Worm (Caenorhabditis elegans): ENCODE measurements around the gene cnb-1.

The cnb-1 gene

ce11 chrV:11379341-11379740 is 3.8 kb downstream of the cnb-1 start:
- no peak for TF ChIP-seq nhr-90 (tag; optimal IDR thresholded peaks at IDR 0.05)
- no peak for TF ChIP-seq attf-6 (GFP tag; IDR thresholded peaks at IDR 0.05)
- TF ChIP-seq ztf-28 (GFP tag; IDR thresholded peaks at IDR 0.05) = no peak
- TF ChIP-seq unc-130 (GFP tag; optimal IDR thresholded peaks at IDR 0.05) = no peak
- TF ChIP-seq egl-18 (GFP tag; IDR thresholded peaks at IDR 0.05) = no peak
- TF ChIP-seq ceh-79 (tag; optimal IDR thresholded peaks at IDR 0.05) = no peak
- no peak for TF ChIP-seq hsf-1 (GFP tag; IDR thresholded peaks at IDR 0.05)
- no peak for TF ChIP-seq chd-7 (tag; optimal IDR thresholded peaks at IDR 0.05)
- no peak for TF ChIP-seq F52B5.7 (tag; optimal IDR thresholded peaks at IDR 0.05)
- no peak for TF ChIP-seq lin-54 (GFP tag; optimal IDR thresholded peaks at IDR 0.05)
- no peak for TF ChIP-seq lir-1 (GFP tag; conservative IDR thresholded peaks at IDR 0.05)
- no peak for TF ChIP-seq ceh-91 (GFP tag; IDR thresholded peaks at IDR 0.05)
- TF ChIP-seq ztf-6 (GFP tag; IDR thresholded peaks at IDR 0.05) = no peak
- no peak for TF ChIP-seq sdz-38 (tag; optimal IDR thresholded peaks at IDR 0.05)
- TF ChIP-seq mel-28 (tag; optimal IDR thresholded peaks at IDR 0.05; ENCODE audit: borderline replicate concordance) = no peak
- no peak for TF ChIP-seq zfh-2 (GFP tag; conservative IDR thresholded peaks at IDR 0.05)
- no peak for TF ChIP-seq let-526 (GFP tag; IDR thresholded peaks at IDR 0.05)

- no peak for TF ChIP-seq lin-54 (GFP tag; optimal IDR thresholded peaks at IDR 0.05)
- TF ChIP-seq lin-35 (GFP tag; optimal IDR thresholded peaks at IDR 0.05) = no peak
- no peak for TF ChIP-seq attf-5 (GFP tag; optimal IDR thresholded peaks at IDR 0.05)
- TF ChIP-seq ztf-6 (GFP tag; IDR thresholded peaks at IDR 0.05) = no peak
- no peak for TF ChIP-seq tbx-9 (tag; optimal IDR thresholded peaks at IDR 0.05; ENCODE audit: borderline replicate concordance)
- TF ChIP-seq let-607 (tag; optimal IDR thresholded peaks at IDR 0.05) = no peak
- TF ChIP-seq hmg-1.2 (GFP tag; IDR thresholded peaks at IDR 0.05) = no peak
- no peak for TF ChIP-seq Y95B8A.8 (GFP tag; IDR thresholded peaks at IDR 0.05)
- no peak for TF ChIP-seq Y53F4B.3 (GFP tag; IDR thresholded peaks at IDR 0.05)
- no peak for TF ChIP-seq ama-1 (optimal IDR thresholded peaks at IDR 0.05)
- no peak for TF ChIP-seq ama-1 (GFP tag; optimal IDR thresholded peaks at IDR 0.05)
- TF ChIP-seq madf-8 (GFP tag; conservative IDR thresholded peaks at IDR 0.05) = no peak
- TF ChIP-seq efl-1 (GFP tag; optimal IDR thresholded peaks at IDR 0.05) = no peak
- TF ChIP-seq mel-28 (tag; optimal IDR thresholded peaks at IDR 0.05; ENCODE audit: borderline replicate concordance) = no peak
- no peak for TF ChIP-seq snpc-4 (GFP tag; optimal IDR thresholded peaks at IDR 0.05)
- TF ChIP-seq snpc-4 (tag; optimal IDR thresholded peaks at IDR 0.05) = no peak
- no peak for TF ChIP-seq ztf-3 (GFP tag; optimal IDR thresholded peaks at IDR 0.05)
- TF ChIP-seq T07F8.4 (tag; optimal IDR thresholded peaks at IDR 0.05) = no peak
- no peak for TF ChIP-seq Y67H2A.10 (GFP tag; conservative IDR thresholded peaks at IDR 0.05)
- no peak for TF ChIP-seq sdz-38 (tag; optimal IDR thresholded peaks at IDR 0.05)
- TF ChIP-seq unc-62 (GFP tag; optimal IDR thresholded peaks at IDR 0.05) = no peak
These were observed 5.0 kb downstream of the cnb-1 start for ce11 chrV:11380571-11380970.

- TF ChIP-seq dox-1 (GFP tag; IDR thresholded peaks at IDR 0.05) (no peak), ztf-25 (GFP tag; IDR thresholded peaks at IDR 0.05) (no peak), nfyb-1 (GFP tag; IDR thresholded peaks at IDR 0.05) (no peak), Y56A3A.18 (GFP tag; IDR thresholded peaks at IDR 0.05) (no peak), F55B11.4 (tag; optimal IDR thresholded peaks at IDR 0.05; ENCODE audit: borderline replicate concordance, insufficient read depth) (no peak), die-1 (tag; optimal IDR thresholded peaks at IDR 0.05) (no peak), tbx-9 (tag; optimal IDR thresholded peaks at IDR 0.05; ENCODE audit: borderline replicate concordance) (no peak)
These were observed 7.5 kb downstream of the cnb-1 start, which contains the start of gene F55C10.5 for ce11 chrV:11383032-11383431. F55C10.5 (plus strand) TSS chrV:11383105.

Measured in whole organism, young adult.